Worm (Caenorhabditis elegans) whole organism, L4 larva: ENCODE measurements around the gene btbd-10.

Source experiments
- F44E2.7 ChIP-seq: fragments of 200-800 bp; sonication (Bioruptor generic); IDR thresholded peaks from 2 replicates; pipeline ENCODE4 v2.1.2; 2022; ENCODE audit warnings: missing genetic modification characterization, missing compliant biosample characterization
- T20F7.1 ChIP-seq: fragments of 200-800 bp; sonication (Bioruptor generic); optimal IDR thresholded peaks from 2 replicates; lab custom pipeline; 2018; ENCODE audit warnings: mild to moderate bottlenecking, missing genetic modification characterization, missing compliant biosample characterization
- T26A8.4 ChIP-seq: fragments of 200-800 bp; sonication (Bioruptor generic); IDR thresholded peaks from 2 replicates; pipeline ENCODE4 v1.3.6; 2022; ENCODE audit warnings: missing genetic modification characterization, missing compliant biosample characterization
- Y105C5A.15 ChIP-seq: fragments of 200-800 bp; sonication (Bioruptor generic); IDR thresholded peaks from 2 replicates; pipeline ENCODE4 v1.3.6; 2022; ENCODE audit warnings: missing genetic modification characterization, missing compliant biosample characterization
- Y5F2A.4 ChIP-seq: fragments of 200-800 bp; sonication (Bioruptor generic); optimal IDR thresholded peaks from 2 replicates; lab custom pipeline; 2018; ENCODE audit warnings: mild to moderate bottlenecking, missing genetic modification characterization, missing compliant biosample characterization
- Y75B8A.6 ChIP-seq: fragments of 200-800 bp; sonication (Bioruptor generic); IDR thresholded peaks from 2 replicates; pipeline ENCODE4 v1.3.6; 2022; ENCODE audit warnings: missing genetic modification reagents, missing genetic modification characterization, missing compliant biosample characterization
- ZK337.2 ChIP-seq: fragments of 200-800 bp; sonication (Bioruptor generic); IDR thresholded peaks from 2 replicates; pipeline ENCODE4 v1.3.6; 2022; ENCODE audit warnings: missing genetic modification reagents, missing genetic modification characterization, missing compliant biosample characterization
- aha-1 ChIP-seq: fragments of 150-350 bp; peaks from one replicate; lab custom pipeline; 2014; ENCODE audit warnings: missing biosample characterization, missing genetic modification characterization
- arid-1 ChIP-seq: fragments of 200-800 bp; sonication (Bioruptor generic); conservative IDR thresholded peaks from 2 replicates; pipeline ENCODE4 v1.3.6; 2022; ENCODE audit warnings: missing genetic modification reagents, missing genetic modification characterization, missing compliant biosample characterization
- ces-1 ChIP-seq: fragments of 150-350 bp; sonication (generic microtip); optimal IDR thresholded peaks from 4 replicates; lab custom pipeline; 2014; ENCODE audit warnings: missing biosample characterization, missing genetic modification reagents, missing genetic modification characterization
- daf-16 ChIP-seq, 3 experiments: sonication (generic microtip); optimal IDR thresholded peaks; 2 replicates each; lab custom pipeline; 2016 to 2017; ENCODE audit warnings: missing genetic modification characterization in 3 of 3, missing genetic modification reagents in 3 of 3, mild to moderate bottlenecking in 2 of 3, missing compliant biosample characterization in 2 of 3, missing biosample characterization in 1 of 3, moderate library complexity in 1 of 3
- daf-19 ChIP-seq: fragments of 200-800 bp; sonication (Bioruptor generic); conservative IDR thresholded peaks from 2 replicates; pipeline ENCODE4 v1.3.6; 2022; ENCODE audit warnings: missing genetic modification characterization, missing compliant biosample characterization
- dmd-6 ChIP-seq: fragments of 200-800 bp; sonication (Bioruptor generic); IDR thresholded peaks from 2 replicates; pipeline ENCODE4 v1.3.6; 2022; ENCODE audit warnings: missing genetic modification reagents, missing genetic modification characterization, missing compliant biosample characterization
- dve-1 ChIP-seq: sonication (generic microtip); optimal IDR thresholded peaks from 2 replicates; lab custom pipeline; 2017; ENCODE audit warnings: antibody characterized with exemption, mild to moderate bottlenecking, missing genetic modification characterization, missing compliant biosample characterization; ENCODE audit not compliant: insufficient read depth
- egl-27 ChIP-seq: sonication (generic microtip); optimal IDR thresholded peaks from 3 replicates; lab custom pipeline; 2017; ENCODE audit warnings: missing biosample characterization, missing genetic modification reagents, missing genetic modification characterization
- hlh-11 ChIP-seq: fragments of 200-800 bp; sonication (Bioruptor generic); optimal IDR thresholded peaks from 2 replicates; lab custom pipeline; 2018; ENCODE audit warnings: mild to moderate bottlenecking, missing genetic modification characterization, missing compliant biosample characterization
- hlh-30 ChIP-seq: sonication (generic microtip); optimal IDR thresholded peaks from 2 replicates; lab custom pipeline; 2017; ENCODE audit warnings: antibody characterized with exemption, mild to moderate bottlenecking, missing genetic modification characterization, missing compliant biosample characterization; ENCODE audit not compliant: insufficient read depth
- lim-7 ChIP-seq: fragments of 200-800 bp; sonication (Bioruptor generic); IDR thresholded peaks from 2 replicates; pipeline ENCODE4 v1.3.6; 2022; ENCODE audit warnings: missing genetic modification characterization, missing compliant biosample characterization
- lin-13 ChIP-seq: fragments of 150-350 bp; optimal IDR thresholded peaks from 2 replicates; lab custom pipeline; 2014; ENCODE audit warnings: missing biosample characterization, missing genetic modification reagents, missing genetic modification characterization
- lin-29 ChIP-seq: fragments of 200-800 bp; sonication (Bioruptor generic); IDR thresholded peaks from 2 replicates; pipeline ENCODE4 v1.3.6; 2022; ENCODE audit warnings: missing genetic modification reagents, missing genetic modification characterization, missing compliant biosample characterization
- lin-38 ChIP-seq: fragments of 200-800 bp; sonication (Bioruptor generic); IDR thresholded peaks from 2 replicates; pipeline ENCODE4 v1.3.6; 2022; ENCODE audit warnings: missing genetic modification reagents, missing genetic modification characterization, missing compliant biosample characterization
- madf-9 ChIP-seq: fragments of 200-800 bp; sonication (Bioruptor generic); conservative IDR thresholded peaks from 2 replicates; pipeline ENCODE4 v1.3.6; 2022; ENCODE audit warnings: missing genetic modification reagents, missing genetic modification characterization, missing compliant biosample characterization
- mxl-2 ChIP-seq: fragments of 200-800 bp; sonication (Bioruptor generic); conservative IDR thresholded peaks from 2 replicates; pipeline ENCODE4 v1.3.6; 2022; ENCODE audit warnings: missing genetic modification reagents, missing genetic modification characterization, missing compliant biosample characterization
- nhr-102 ChIP-seq: sonication (generic microtip); optimal IDR thresholded peaks from 2 replicates; lab custom pipeline; 2016; ENCODE audit warnings: mild to moderate bottlenecking, missing genetic modification characterization, moderate library complexity, missing compliant biosample characterization
- nhr-25 ChIP-seq: sonication (generic microtip); optimal IDR thresholded peaks from 2 replicates; lab custom pipeline; 2017; ENCODE audit warnings: missing genetic modification characterization, mild to moderate bottlenecking, missing compliant biosample characterization, antibody characterized with exemption, moderate library complexity, borderline replicate concordance; ENCODE audit not compliant: insufficient read depth
- nhr-41 ChIP-seq: fragments of 200-800 bp; sonication (Bioruptor generic); IDR thresholded peaks from 2 replicates; pipeline ENCODE4 v1.3.6; 2022; ENCODE audit warnings: missing genetic modification reagents, missing genetic modification characterization, missing compliant biosample characterization
- nhr-76 ChIP-seq: fragments of 150-350 bp; optimal IDR thresholded peaks from 2 replicates; lab custom pipeline; 2014; ENCODE audit warnings: missing biosample characterization, missing genetic modification characterization
- pqm-1 ChIP-seq: sonication (generic microtip); optimal IDR thresholded peaks from 2 replicates; lab custom pipeline; 2017; ENCODE audit warnings: missing biosample characterization, missing genetic modification characterization
- saeg-2 ChIP-seq: fragments of 200-800 bp; sonication (Bioruptor generic); IDR thresholded peaks from 2 replicates; pipeline ENCODE4 v1.3.6; 2022; ENCODE audit warnings: missing genetic modification reagents, missing genetic modification characterization, missing compliant biosample characterization
- snpc-1.2 ChIP-seq: fragments of 200-800 bp; sonication (Bioruptor generic); IDR thresholded peaks from 2 replicates; pipeline ENCODE4 v1.3.6; 2022; ENCODE audit warnings: missing genetic modification reagents, missing genetic modification characterization, missing compliant biosample characterization
- unc-130 ChIP-seq: sonication (generic microtip); optimal IDR thresholded peaks from 2 replicates; lab custom pipeline; 2016; ENCODE audit warnings: missing genetic modification reagents, missing genetic modification characterization, missing compliant biosample characterization
- unc-62 ChIP-seq, 3 experiments: fragments of 150-350 bp in 1 of 3; sonication (generic microtip); optimal IDR thresholded peaks in 2 of 3; peaks in 1 of 3; 1 replicate in 1 of 3; 2 replicates in 2 of 3; lab custom pipeline; 2014 to 2017; ENCODE audit warnings: missing biosample characterization in 3 of 3, missing genetic modification characterization in 3 of 3, missing genetic modification reagents in 3 of 3, missing genotype in 1 of 3
- vab-7 ChIP-seq: fragments of 200-800 bp; sonication (Bioruptor generic); IDR thresholded peaks from 2 replicates; pipeline ENCODE4 v1.3.6; 2022; ENCODE audit warnings: missing genetic modification reagents, missing genetic modification characterization, missing compliant biosample characterization
- zfp-3 ChIP-seq: fragments of 200-800 bp; sonication (Bioruptor generic); conservative IDR thresholded peaks from 2 replicates; pipeline ENCODE4 v1.3.6; 2022; ENCODE audit warnings: missing genetic modification reagents, missing genetic modification characterization, missing compliant biosample characterization

Gene btbd-10

DNA sequence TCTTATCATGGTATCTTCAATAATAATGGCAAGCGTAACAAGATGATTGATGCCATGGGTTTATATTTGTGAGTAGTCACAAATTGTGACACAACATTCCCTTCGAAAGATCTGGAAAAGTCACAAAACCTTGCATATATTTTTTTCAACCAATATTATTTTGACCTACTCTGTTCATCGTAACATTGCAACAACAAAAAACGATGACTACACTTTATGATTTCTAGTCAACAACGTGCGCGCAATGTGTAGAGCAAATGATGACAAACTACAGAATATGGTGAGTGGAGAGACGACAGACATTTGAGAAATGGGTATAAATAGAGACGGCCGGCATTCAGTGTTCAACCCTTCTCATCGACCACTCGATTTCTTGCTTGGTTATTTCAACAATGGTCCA, 23.1 kb upstream of the btbd-10 start, which contains the start of gene gst-7 (continued):
- TF ChIP-seq vab-7 (GFP tag; lab: Robert Waterston, UW) (no peak), daf-19 (GFP tag; lab: Robert Waterston, UW) (no peak), egl-27 (no peak), Y105C5A.15 (GFP tag; lab: Robert Waterston, UW) (no peak), unc-130 (no peak), Y75B8A.6 (no peak), zfp-3 (GFP tag; lab: Robert Waterston, UW) (no peak), Y5F2A.4 (GFP tag; lab: Kevin White, UChicago) (no peak), saeg-2 (GFP tag; lab: Robert Waterston, UW) (no peak), hlh-30 (tag; lab: Kevin White, UChicago) (peak; percentile 66), arid-1 (GFP tag; lab: Robert Waterston, UW) (no peak), lin-38 (GFP tag; lab: Robert Waterston, UW) (no peak; the same call in 1 of the 2 replicates), lin-29 (no peak), nhr-102 (tag; lab: Kevin White, UChicago) (peak; percentile 95), pqm-1 (peak; percentile 38), mxl-2 (no peak), nhr-76 (tag; lab: Kevin White, UChicago) (no peak), snpc-1.2 (GFP tag; lab: Robert Waterston, UW) (no peak), F44E2.7 (no peak), nhr-25 (tag; lab: Kevin White, UChicago) (no peak), nhr-41 (no peak), lin-13 (no peak)

DNA sequence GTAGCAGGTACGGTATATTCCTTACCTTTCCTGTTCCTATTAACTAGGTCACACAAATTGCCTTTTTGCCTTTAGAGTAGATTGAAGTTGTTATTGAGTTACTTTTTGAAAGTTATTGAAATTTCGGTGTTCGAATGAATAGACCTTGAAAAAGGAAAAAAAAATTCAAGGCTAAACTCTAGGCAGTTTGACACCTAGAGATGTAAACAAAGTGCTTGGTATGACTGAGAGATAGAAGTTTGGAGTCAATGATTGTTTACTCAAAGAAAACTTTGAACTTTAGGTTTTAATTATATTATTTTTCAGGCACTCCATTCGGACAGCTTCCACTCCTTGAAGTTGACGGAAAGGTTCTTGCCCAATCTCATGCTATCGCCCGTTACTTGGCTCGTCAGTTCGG, 22.3 kb upstream of the btbd-10 start:
- TF ChIP-seq aha-1 (tag; lab: Kevin White, UChicago): peak; percentile 3
- TF ChIP-seq snpc-1.2 (GFP tag; lab: Robert Waterston, UW): no peak
- no peak for TF ChIP-seq daf-16 (GFP tag; optimal IDR thresholded peaks at IDR 0.05; lab: Kevin White, UChicago)
- TF ChIP-seq daf-16 (tag; optimal IDR thresholded peaks at IDR 0.05; lab: Kevin White, UChicago): peak; percentile 75
- 0 out of 2 replicates have a peak, but pooled peaks have one; percentile 7 for TF ChIP-seq lim-7 (GFP tag; lab: Robert Waterston, UW)
- peak; percentile 27 for TF ChIP-seq dve-1

DNA sequence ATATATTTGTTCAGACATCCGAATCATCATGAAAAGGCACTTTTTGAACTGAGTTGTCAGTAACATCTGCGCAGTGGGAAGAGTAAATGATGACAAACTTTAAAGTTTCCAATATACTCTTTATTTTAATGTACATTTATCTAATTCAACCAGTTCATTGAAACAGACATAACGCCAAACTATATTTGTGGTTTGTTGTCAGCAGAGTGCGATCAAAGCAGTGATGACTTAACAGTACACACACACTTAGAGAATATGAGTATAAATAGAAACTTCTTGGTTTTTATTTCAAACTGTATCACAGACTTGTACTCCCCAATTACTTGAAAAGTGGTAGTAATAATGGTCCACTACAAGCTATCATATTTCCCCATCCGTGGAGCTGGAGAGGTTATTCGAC, 21.4 kb upstream of the btbd-10 start, which contains the start of gene gst-8:
TSS of gene gst-8 (plus strand) at position 301 of the 400 bp plus-strand sequence.
- TF ChIP-seq madf-9 (GFP tag; lab: Robert Waterston, UW): no peak
- no peak for TF ChIP-seq daf-16 (GFP tag; optimal IDR thresholded peaks at IDR 0.05; lab: Kevin White, UChicago)
- TF ChIP-seq daf-16 (tag; optimal IDR thresholded peaks at IDR 0.05; lab: Kevin White, UChicago): peak; percentile 55
- 0 out of 2 replicates have a peak, but pooled peaks have one; percentile 17 for TF ChIP-seq dmd-6 (GFP tag; lab: Robert Waterston, UW)
- peak; percentile 9 for TF ChIP-seq dve-1
- peak; percentile 8 for TF ChIP-seq hlh-11 (tag; lab: Kevin White, UChicago)
- TF ChIP-seq lim-7 (GFP tag; lab: Robert Waterston, UW): no peak
- peak; percentile 27 for TF ChIP-seq T20F7.1 (GFP tag; lab: Kevin White, UChicago)
- no peak for TF ChIP-seq ces-1 (GFP tag; lab: Kevin White, UChicago)

DNA sequence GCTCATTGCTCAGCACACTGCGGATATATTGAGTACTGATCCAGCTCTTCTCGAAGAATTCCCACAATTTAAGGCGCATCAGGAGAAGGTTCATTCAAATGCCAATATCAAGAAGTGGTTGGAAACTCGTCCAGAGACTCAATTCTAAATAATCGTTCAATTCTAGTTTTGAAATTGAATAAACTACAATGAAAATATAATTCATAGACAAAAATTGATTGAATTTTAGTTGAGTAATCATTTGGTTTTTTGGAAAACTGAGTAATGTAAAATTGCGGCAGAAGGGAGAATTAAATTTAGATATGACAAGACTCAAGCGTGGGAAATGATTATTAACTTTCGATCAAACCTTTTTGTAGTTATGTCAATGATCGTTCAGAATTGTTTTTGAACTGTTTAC, 20.4 kb upstream of the btbd-10 start:
- TF ChIP-seq ZK337.2 (GFP tag; lab: Robert Waterston, UW): no peak
- TF ChIP-seq T26A8.4 (GFP tag; lab: Robert Waterston, UW): no peak
- TF ChIP-seq unc-62 (GFP tag; optimal IDR thresholded peaks at IDR 0.05 in 1 of 2; lab: Kevin White, UChicago): peak in 1 of 2 experiments; percentile 65
- TF ChIP-seq unc-62 (tag; optimal IDR thresholded peaks at IDR 0.05; lab: Kevin White, UChicago): no peak
